Worm (Caenorhabditis elegans) whole organism, young adult: Measurements from ENCODE around the gene Y38E10A.28.

Source experiments
- C17E4.6 ChIP-seq: fragments of 200-800 bp; sonication (Bioruptor generic); IDR thresholded peaks from 2 replicates; pipeline ENCODE4 v1.3.6; 2022; ENCODE audit warnings: missing genetic modification reagents, missing genetic modification characterization, missing compliant biosample characterization
- F33H1.4 ChIP-seq: fragments of 200-800 bp; sonication (Bioruptor generic); IDR thresholded peaks from 2 replicates; pipeline ENCODE4 v1.3.6; 2022; ENCODE audit warnings: missing genetic modification reagents, missing genetic modification characterization, missing compliant biosample characterization
- F49E8.2 ChIP-seq: sonication (generic microtip); optimal IDR thresholded peaks from 3 replicates; lab custom pipeline; 2017; ENCODE audit warnings: missing genetic modification characterization, mild to moderate bottlenecking, missing compliant biosample characterization, antibody characterized with exemption, moderate library complexity; ENCODE audit not compliant: insufficient read depth
- ama-1 ChIP-seq, 3 experiments: fragments of 150-350 bp in 1 of 3; sonication (generic microtip) in 2 of 3; optimal IDR thresholded peaks; 2 replicates each; lab custom pipeline; 2014 to 2018; ENCODE audit warnings: missing biosample characterization in 2 of 3, missing genetic modification characterization in 2 of 3, missing genetic modification reagents in 2 of 3
- athp-1 ChIP-seq: sonication (generic microtip); optimal IDR thresholded peaks from 2 replicates; lab custom pipeline; 2017; ENCODE audit warnings: mild to moderate bottlenecking, missing genetic modification characterization, missing compliant biosample characterization
- ceh-58 ChIP-seq: fragments of 200-800 bp; sonication (Bioruptor generic); IDR thresholded peaks from 2 replicates; pipeline ENCODE4 v1.3.6; 2022; ENCODE audit warnings: missing genetic modification characterization, missing compliant biosample characterization
- pbrm-1 ChIP-seq: fragments of 200-800 bp; sonication (Bioruptor generic); IDR thresholded peaks from 2 replicates; pipeline ENCODE4 v1.3.6; 2022; ENCODE audit warnings: missing genetic modification reagents, missing genetic modification characterization, missing compliant biosample characterization
- pha-4 ChIP-seq: fragments of 150-350 bp; sonication (generic microtip); optimal IDR thresholded peaks from 2 replicates; lab custom pipeline; 2014; ENCODE audit warnings: missing biosample characterization, missing genetic modification reagents, missing genetic modification characterization
- snpc-4 ChIP-seq, 5 experiments: fragments of 150-350 bp in 1 of 5; sonication (generic microtip) in 4 of 5; optimal IDR thresholded peaks; 2 replicates each; lab custom pipeline; 2014 to 2018; ENCODE audit warnings: missing genetic modification characterization in 5 of 5, missing biosample characterization in 3 of 5, antibody characterized with exemption in 2 of 5, mild to moderate bottlenecking in 2 of 5, missing compliant biosample characterization in 2 of 5, missing genotype in 2 of 5, moderate library complexity in 2 of 5, missing genetic modification reagents in 1 of 5
- unc-62 ChIP-seq: fragments of 150-350 bp; optimal IDR thresholded peaks from 2 replicates; lab custom pipeline; 2014; ENCODE audit warnings: missing biosample characterization, missing genetic modification reagents, missing genetic modification characterization
- zfh-2 ChIP-seq: fragments of 200-800 bp; sonication (Bioruptor generic); conservative IDR thresholded peaks from 2 replicates; pipeline ENCODE4 v1.3.6; 2022; ENCODE audit warnings: missing genetic modification reagents, missing genetic modification characterization, missing compliant biosample characterization
- ztf-22 ChIP-seq: fragments of 200-800 bp; sonication (Bioruptor generic); optimal IDR thresholded peaks from 2 replicates; lab custom pipeline; 2018; ENCODE audit warnings: mild to moderate bottlenecking, missing genetic modification characterization, moderate library complexity, missing compliant biosample characterization

- no peak for TF ChIP-seq pbrm-1 (GFP tag; lab: Robert Waterston, UW)
- TF ChIP-seq zfh-2 (GFP tag; lab: Robert Waterston, UW): no peak
- TF ChIP-seq athp-1 (tag; lab: Kevin White, UChicago): no peak
- TF ChIP-seq ceh-58 (GFP tag; lab: Robert Waterston, UW): no peak
- TF ChIP-seq ztf-22 (GFP tag; lab: Kevin White, UChicago): no peak
- TF ChIP-seq snpc-4 (GFP tag; optimal IDR thresholded peaks at IDR 0.05; lab: Kevin White, UChicago): no peak
- no peak for TF ChIP-seq snpc-4 (tag; optimal IDR thresholded peaks at IDR 0.05; lab: Kevin White, UChicago)
- no peak for TF ChIP-seq unc-62 (GFP tag; lab: Kevin White, UChicago)
- no peak for TF ChIP-seq F49E8.2 (tag; lab: Kevin White, UChicago)
- TF ChIP-seq C17E4.6: no peak
- no peak for TF ChIP-seq F33H1.4 (GFP tag; lab: Robert Waterston, UW)
- TF ChIP-seq ama-1 (optimal IDR thresholded peaks at IDR 0.05; lab: Kevin White, UChicago): no peak
- TF ChIP-seq ama-1 (GFP tag; optimal IDR thresholded peaks at IDR 0.05; lab: Kevin White, UChicago): no peak
- no peak for TF ChIP-seq pha-4 (tag; lab: Kevin White, UChicago)
Observed at ce11 chrII:12608653-12609052, 20.8 kb upstream of the Y38E10A.28 start, which contains the start of gene Y38E10A.9.
